Worm (Caenorhabditis elegans) whole organism, late embryonic: ENCODE data around the gene dmd-4.

Experiments used
- ama-1 ChIP-seq: fragments of 150-350 bp; optimal IDR thresholded peaks from 2 replicates; lab custom pipeline; 2014
- ceh-48 ChIP-seq: sonication (generic microtip); optimal IDR thresholded peaks from 2 replicates; lab custom pipeline; 2016; ENCODE audit warnings: missing genetic modification characterization, inconsistent platforms, missing compliant biosample characterization
- fax-1 ChIP-seq: sonication (generic microtip); optimal IDR thresholded peaks from 2 replicates; lab custom pipeline; 2016; ENCODE audit warnings: missing genotype, missing genetic modification characterization, missing compliant biosample characterization
- lin-11 ChIP-seq: fragments of 200-800 bp; sonication (Bioruptor generic); optimal IDR thresholded peaks from 2 replicates; lab custom pipeline; 2018; ENCODE audit warnings: mild to moderate bottlenecking, missing genetic modification characterization, missing compliant biosample characterization
- mec-3 ChIP-seq: sonication (generic microtip); optimal IDR thresholded peaks from 2 replicates; lab custom pipeline; 2016; ENCODE audit warnings: borderline replicate concordance, missing genetic modification characterization, missing compliant biosample characterization
- nfya-1 ChIP-seq: sonication (generic microtip); optimal IDR thresholded peaks from 2 replicates; lab custom pipeline; 2017; ENCODE audit warnings: missing genetic modification characterization, mild to moderate bottlenecking, missing compliant biosample characterization, antibody characterized with exemption, moderate library complexity
- pha-4 ChIP-seq: fragments of 150-350 bp; optimal IDR thresholded peaks from 2 replicates; lab custom pipeline; 2018; ENCODE audit warnings: missing biosample characterization, missing genetic modification reagents, missing genetic modification characterization
- sdc-2 ChIP-seq: sonication (generic microtip); optimal IDR thresholded peaks from 2 replicates; lab custom pipeline; 2016; ENCODE audit warnings: missing genotype, missing genetic modification characterization, missing compliant biosample characterization
- sox-4 ChIP-seq: sonication (generic microtip); optimal IDR thresholded peaks from 2 replicates; lab custom pipeline; 2017; ENCODE audit warnings: mild to moderate bottlenecking, missing genetic modification characterization, inconsistent platforms, missing compliant biosample characterization
- tbx-2 ChIP-seq: sonication (generic microtip); optimal IDR thresholded peaks from 2 replicates; lab custom pipeline; 2016; ENCODE audit warnings: missing genetic modification characterization, missing compliant biosample characterization

DNA sequence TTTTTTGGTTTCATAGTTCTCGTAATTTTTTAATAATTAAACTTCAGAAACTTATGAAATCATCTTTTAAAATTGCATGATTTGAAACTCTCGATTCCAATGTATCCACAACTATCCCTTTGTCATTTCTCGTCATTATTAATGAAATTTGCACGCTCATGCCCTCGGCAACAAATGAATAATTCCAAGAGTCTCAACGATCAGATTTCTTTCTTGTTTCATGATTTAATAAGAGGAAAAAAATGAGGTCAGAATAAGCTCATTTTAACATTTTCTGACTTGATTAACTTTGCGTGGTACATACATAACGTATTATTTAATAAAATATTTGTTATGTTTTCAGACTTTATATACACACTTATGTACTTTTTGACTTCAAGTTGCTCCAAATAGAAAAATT is 23.3 kb downstream of the dmd-4 start:
- TF ChIP-seq ceh-48 (tag; lab: Kevin White, UChicago) (no peak), sox-4 (tag; lab: Kevin White, UChicago) (no peak), pha-4 (tag; lab: Kevin White, UChicago) (no peak), lin-11 (no peak), sdc-2 (tag; lab: Kevin White, UChicago) (no peak), fax-1 (tag; lab: Kevin White, UChicago) (no peak), tbx-2 (tag; lab: Kevin White, UChicago) (no peak), mec-3 (tag; lab: Kevin White, UChicago) (no peak), ama-1 (lab: Kevin White, UChicago) (no peak), nfya-1 (tag; lab: Kevin White, UChicago) (no peak)
